Fruit fly (Drosophila melanogaster) whole organism, embryonic: Measurements from ENCODE around the gene CG42536.

ENCODE experiments used
- CG10267 ChIP-seq: fragments of 200-800 bp; sonication (Bioruptor generic); optimal IDR thresholded peaks from 2 replicates; lab custom pipeline; 2018; ENCODE audit warnings: missing biosample characterization, mild to moderate bottlenecking, missing genetic modification characterization, moderate library complexity
- CG10654 ChIP-seq: fragments of 200-800 bp; sonication (Bioruptor generic); optimal IDR thresholded peaks from 2 replicates; lab custom pipeline; 2016; ENCODE audit warnings: missing biosample characterization, missing genetic modification characterization
- CG11695 ChIP-seq: fragments of 200-800 bp; sonication (Bioruptor generic); IDR thresholded peaks from 3 replicates; pipeline ENCODE4 v1.3.6; 2022; ENCODE audit warnings: missing biosample characterization, missing genetic modification characterization
- CG12299 ChIP-seq: fragments of 200-800 bp; sonication (Bioruptor generic); optimal IDR thresholded peaks from 2 replicates; lab custom pipeline; 2018; ENCODE audit warnings: missing biosample characterization, mild to moderate bottlenecking, missing genetic modification characterization
- CG14710 ChIP-seq: fragments of 200-800 bp; sonication (Bioruptor generic); optimal IDR thresholded peaks from 3 replicates; lab custom pipeline; 2019; ENCODE audit warnings: missing biosample characterization, mild to moderate bottlenecking, missing genetic modification characterization, moderate library complexity
- CG15011 ChIP-seq: fragments of 200-800 bp; sonication (Bioruptor generic); optimal IDR thresholded peaks from 3 replicates; lab custom pipeline; 2018; ENCODE audit warnings: missing biosample characterization, mild to moderate bottlenecking, missing genetic modification characterization
- CG16813 ChIP-seq: fragments of 200-800 bp; sonication (Bioruptor generic); IDR thresholded peaks from 3 replicates; pipeline ENCODE4 v1.3.6; 2022; ENCODE audit warnings: missing biosample characterization, missing genetic modification characterization; ENCODE audit not compliant: partially characterized antibody
- CG16863 ChIP-seq: fragments of 200-800 bp; sonication (Bioruptor generic); optimal IDR thresholded peaks from 3 replicates; lab custom pipeline; 2016; ENCODE audit warnings: missing biosample characterization, missing genetic modification characterization
- CG2875 ChIP-seq: fragments of 200-800 bp; sonication (Bioruptor generic); optimal IDR thresholded peaks from 2 replicates; lab custom pipeline; 2017; ENCODE audit warnings: missing biosample characterization, mild to moderate bottlenecking, missing genetic modification characterization, missing genetic modification reagents
- CG2889 ChIP-seq: fragments of 200-800 bp; sonication (Bioruptor generic); IDR thresholded peaks from 3 replicates; pipeline ENCODE4 v1.3.6; 2022; ENCODE audit warnings: missing biosample characterization, missing genetic modification characterization
- CG30020 ChIP-seq: fragments of 200-800 bp; optimal IDR thresholded peaks from 2 replicates; lab custom pipeline; 2019; ENCODE audit warnings: missing biosample characterization, mild to moderate bottlenecking, missing genetic modification characterization, moderate library complexity
- CG33557 ChIP-seq: fragments of 200-800 bp; sonication (Bioruptor generic); optimal IDR thresholded peaks from 2 replicates; lab custom pipeline; 2019; ENCODE audit warnings: missing biosample characterization, mild to moderate bottlenecking, missing genetic modification characterization, moderate library complexity
- CG3407 ChIP-seq: fragments of 200-800 bp; sonication (Bioruptor generic); optimal IDR thresholded peaks from 2 replicates; lab custom pipeline; 2018; ENCODE audit warnings: missing biosample characterization, mild to moderate bottlenecking, missing genetic modification characterization
- CG34422 ChIP-seq: fragments of 200-800 bp; sonication (Bioruptor generic); IDR thresholded peaks from 3 replicates; pipeline ENCODE4 v1.3.6; 2022; ENCODE audit warnings: missing biosample characterization, missing genetic modification characterization
- CG42726 ChIP-seq: fragments of 200-800 bp; sonication (Bioruptor generic); IDR thresholded peaks from 2 replicates; pipeline ENCODE4 v1.3.6; 2022; ENCODE audit warnings: missing biosample characterization, missing genetic modification characterization; ENCODE audit not compliant: partially characterized antibody
- CG6765 ChIP-seq: fragments of 200-800 bp; sonication (Bioruptor generic); optimal IDR thresholded peaks from 3 replicates; lab custom pipeline; 2017; ENCODE audit warnings: missing biosample characterization, mild to moderate bottlenecking, missing genetic modification characterization
- CG6791 ChIP-seq: fragments of 200-800 bp; sonication (Bioruptor generic); IDR thresholded peaks from 3 replicates; pipeline ENCODE4 v1.3.6; 2022; ENCODE audit warnings: missing biosample characterization, missing genetic modification characterization; ENCODE audit not compliant: partially characterized antibody
- CG6854 ChIP-seq: fragments of 200-800 bp; sonication (Bioruptor generic); optimal IDR thresholded peaks from 3 replicates; lab custom pipeline; 2017; ENCODE audit warnings: missing biosample characterization, mild to moderate bottlenecking, missing genetic modification characterization
- CG7745 ChIP-seq: fragments of 200-800 bp; sonication (Bioruptor generic); optimal IDR thresholded peaks from 2 replicates; lab custom pipeline; 2018; ENCODE audit warnings: missing biosample characterization, mild to moderate bottlenecking, missing genetic modification characterization, moderate library complexity
- CG8478 ChIP-seq: fragments of >200 bp; optimal IDR thresholded peaks from 2 replicates; lab custom pipeline; 2018
- D ChIP-seq, 2 experiments: fragments of 200-800 bp in 1 of 2; fragments of >200 bp in 1 of 2; sonication (Bioruptor generic) in 1 of 2; optimal IDR thresholded peaks; 2 replicates in 1 of 2; 3 replicates in 1 of 2; lab custom pipeline; 2017; ENCODE audit warnings: mild to moderate bottlenecking in 1 of 2, missing biosample characterization in 1 of 2, missing genetic modification characterization in 1 of 2, missing genetic modification reagents in 1 of 2
- Dbx ChIP-seq: fragments of 200-800 bp; sonication (Bioruptor generic); IDR thresholded peaks from 3 replicates; pipeline ENCODE4 v1.3.6; 2022; ENCODE audit warnings: missing biosample characterization, missing genetic modification characterization
- Doc3 ChIP-seq: fragments of 200-800 bp; sonication (Bioruptor generic); IDR thresholded peaks from 3 replicates; pipeline ENCODE4 v1.3.6; 2022; ENCODE audit warnings: missing biosample characterization, missing genetic modification characterization; ENCODE audit not compliant: partially characterized antibody
- Dref ChIP-seq: fragments of 200-800 bp; sonication (Bioruptor generic); IDR thresholded peaks from 2 replicates; pipeline ENCODE4 v1.3.6; 2022; ENCODE audit warnings: missing biosample characterization, missing genetic modification characterization
- Kr ChIP-seq: fragments of 200-800 bp; sonication (Bioruptor generic); optimal IDR thresholded peaks from 2 replicates; lab custom pipeline; 2017; ENCODE audit warnings: missing biosample characterization, mild to moderate bottlenecking, missing genetic modification characterization
- Lim3 ChIP-seq: fragments of 200-800 bp; sonication (Bioruptor generic); IDR thresholded peaks from 2 replicates; pipeline ENCODE4 v1.3.6; 2022; ENCODE audit warnings: missing biosample characterization, missing genetic modification characterization
- Mes4 ChIP-seq: fragments of 200-800 bp; sonication (Bioruptor generic); optimal IDR thresholded peaks from 2 replicates; lab custom pipeline; 2016; ENCODE audit warnings: missing biosample characterization, missing genetic modification characterization
- Nf-YC ChIP-seq: fragments of 200-800 bp; optimal IDR thresholded peaks from 3 replicates; lab custom pipeline; 2019; ENCODE audit warnings: missing biosample characterization, mild to moderate bottlenecking, missing genetic modification characterization, moderate library complexity
- NfI ChIP-seq: fragments of 200-800 bp; sonication (Bioruptor generic); optimal IDR thresholded peaks from 3 replicates; lab custom pipeline; 2018; ENCODE audit warnings: missing biosample characterization, mild to moderate bottlenecking, missing genetic modification characterization, moderate library complexity
- Rx ChIP-seq: fragments of 200-800 bp; sonication (Bioruptor generic); IDR thresholded peaks from 2 replicates; pipeline ENCODE4 v1.3.6; 2022; ENCODE audit warnings: missing biosample characterization, missing genetic modification characterization
- TFAM ChIP-seq: fragments of 200-800 bp; sonication (Bioruptor generic); optimal IDR thresholded peaks from 2 replicates; lab custom pipeline; 2017; ENCODE audit warnings: missing biosample characterization, missing genetic modification characterization, inconsistent platforms
- btn ChIP-seq: fragments of 200-800 bp; sonication (Bioruptor generic); optimal IDR thresholded peaks from 2 replicates; lab custom pipeline; 2016; ENCODE audit warnings: missing biosample characterization, missing genetic modification characterization
- cad ChIP-seq: fragments of >200 bp; optimal IDR thresholded peaks from 2 replicates; lab custom pipeline; 2017; ENCODE audit warnings: missing biosample characterization, missing genetic modification characterization
- crc ChIP-seq: fragments of 200-800 bp; sonication (Bioruptor generic); optimal IDR thresholded peaks from 2 replicates; lab custom pipeline; 2016; ENCODE audit warnings: missing biosample characterization, missing genetic modification characterization
- da ChIP-seq: fragments of 200-800 bp; sonication (Bioruptor generic); optimal IDR thresholded peaks from 2 replicates; lab custom pipeline; 2016; ENCODE audit warnings: missing biosample characterization, missing genetic modification characterization
- ftz-f1 ChIP-seq: fragments of 200-800 bp; sonication (Bioruptor generic); optimal IDR thresholded peaks from 2 replicates; lab custom pipeline; 2016; ENCODE audit warnings: missing biosample characterization, missing genetic modification characterization
- gce ChIP-seq: fragments of 200-800 bp; sonication (Bioruptor generic); IDR thresholded peaks from 3 replicates; pipeline ENCODE4 v1.3.6; 2022; ENCODE audit warnings: missing biosample characterization, missing genetic modification characterization
- gro ChIP-seq: fragments of 200-800 bp; sonication (Bioruptor generic); optimal IDR thresholded peaks from 2 replicates; lab custom pipeline; 2016; ENCODE audit warnings: missing biosample characterization, missing genetic modification characterization
- gsb-n ChIP-seq: fragments of 200-800 bp; sonication (Bioruptor generic); optimal IDR thresholded peaks from 3 replicates; lab custom pipeline; 2018; ENCODE audit warnings: missing biosample characterization, mild to moderate bottlenecking, missing genetic modification characterization
- jing ChIP-seq: fragments of 200-800 bp; sonication (Bioruptor generic); optimal IDR thresholded peaks from 2 replicates; lab custom pipeline; 2018; ENCODE audit warnings: missing biosample characterization, mild to moderate bottlenecking, missing genetic modification characterization
- mld ChIP-seq: fragments of 200-800 bp; sonication (Bioruptor generic); IDR thresholded peaks from 3 replicates; pipeline ENCODE4 v1.3.6; 2022; ENCODE audit warnings: missing biosample characterization, missing genetic modification characterization; ENCODE audit not compliant: partially characterized antibody
- pum ChIP-seq: fragments of 200-800 bp; sonication (Bioruptor generic); optimal IDR thresholded peaks from 2 replicates; lab custom pipeline; 2016; ENCODE audit warnings: missing biosample characterization, missing genetic modification characterization
- sqz ChIP-seq: fragments of 200-800 bp; sonication (Bioruptor generic); optimal IDR thresholded peaks from 3 replicates; lab custom pipeline; 2018; ENCODE audit warnings: missing biosample characterization, mild to moderate bottlenecking, missing genetic modification characterization
- tgo ChIP-seq: fragments of 200-800 bp; sonication (Bioruptor generic); IDR thresholded peaks from 3 replicates; pipeline ENCODE4 v1.3.6; 2022; ENCODE audit warnings: missing biosample characterization, missing genetic modification characterization
- tll ChIP-seq, 2 experiments: fragments of 200-800 bp in 1 of 2; fragments of >200 bp in 1 of 2; sonication (Bioruptor generic) in 1 of 2; optimal IDR thresholded peaks; 2 replicates each; lab custom pipeline; 2017 to 2019; ENCODE audit warnings: missing biosample characterization in 2 of 2, missing genetic modification characterization in 2 of 2, mild to moderate bottlenecking in 1 of 2, moderate library complexity in 1 of 2
- tna ChIP-seq: fragments of 200-800 bp; sonication (Bioruptor generic); IDR thresholded peaks from 2 replicates; pipeline ENCODE4 v1.3.6; 2022; ENCODE audit warnings: missing biosample characterization, missing genetic modification characterization; ENCODE audit not compliant: partially characterized antibody
- ttk ChIP-seq: fragments of 200-800 bp; sonication (Bioruptor generic); IDR thresholded peaks from 2 replicates; pipeline ENCODE4 v2.1.2; 2022; ENCODE audit warnings: missing biosample characterization, missing genetic modification characterization
- vfl ChIP-seq: fragments of 200-800 bp; sonication (Bioruptor generic); optimal IDR thresholded peaks from 2 replicates; lab custom pipeline; 2016; ENCODE audit warnings: missing biosample characterization, missing genetic modification characterization
- vnd ChIP-seq: fragments of 200-800 bp; sonication (Bioruptor generic); IDR thresholded peaks from 3 replicates; pipeline ENCODE4 v1.3.6; 2022; ENCODE audit warnings: missing biosample characterization, missing genetic modification characterization; ENCODE audit not compliant: partially characterized antibody

Gene CG42536

dm6 chr3L:10656451-10657198 lies 26.8 kb upstream of the CG42536 start (continued):
- TF ChIP-seq CG6765 (GFP tag; lab: Kevin White, UChicago), result peak; percentile 77
- TF ChIP-seq CG6854 (GFP tag; lab: Kevin White, UChicago), result no peak
- no peak for TF ChIP-seq cad
- no peak for TF ChIP-seq mld (GFP tag; lab: Robert Waterston, UW)
- no peak for TF ChIP-seq CG6791
- TF ChIP-seq vfl (GFP tag; lab: Kevin White, UChicago), result peak; percentile 37
- TF ChIP-seq vnd (GFP tag; lab: Robert Waterston, UW), result no peak
- TF ChIP-seq btn (GFP tag; lab: Kevin White, UChicago), result peak; percentile 43
- TF ChIP-seq Kr (GFP tag; lab: Kevin White, UChicago), result peak; percentile 30
- TF ChIP-seq pum (GFP tag; lab: Kevin White, UChicago), result peak; percentile 28
- TF ChIP-seq Rx, result no peak
- peak; percentile 7 for TF ChIP-seq Nf-YC (tag; lab: Kevin White, UChicago)
- peak; percentile 16 for TF ChIP-seq jing (GFP tag; lab: Kevin White, UChicago)
- peak; percentile 48 for TF ChIP-seq crc (GFP tag; lab: Kevin White, UChicago)
- TF ChIP-seq CG11695 (GFP tag; lab: Robert Waterston, UW), result peak; percentile 15; the same call in 1 of the 3 replicates
- TF ChIP-seq D (optimal IDR thresholded peaks at IDR 0.05; lab: Kevin White, UChicago), result no peak
- TF ChIP-seq D (GFP tag; optimal IDR thresholded peaks at IDR 0.05; lab: Kevin White, UChicago), result peak; percentile 15
- TF ChIP-seq CG42726, result no peak
- no peak; the same call in 2 of the 3 replicates for TF ChIP-seq CG34422 (GFP tag; lab: Robert Waterston, UW)
- peak; percentile 40 for TF ChIP-seq CG16863 (GFP tag; lab: Kevin White, UChicago)
- no peak for TF ChIP-seq Doc3 (GFP tag; lab: Robert Waterston, UW)
- peak; percentile 54 for TF ChIP-seq CG10654
- TF ChIP-seq Dref, result no peak
- peak; percentile 34 for TF ChIP-seq TFAM
- TF ChIP-seq gsb-n (tag; lab: Kevin White, UChicago), result peak; percentile 77
- TF ChIP-seq CG12299 (tag; lab: Kevin White, UChicago), result peak; percentile 53
- TF ChIP-seq gro (GFP tag; lab: Kevin White, UChicago), result peak; percentile 36
- no peak for TF ChIP-seq CG2889 (GFP tag; lab: Robert Waterston, UW)
- TF ChIP-seq sqz, result peak; percentile 36
- peak; percentile 48 for TF ChIP-seq NfI
- TF ChIP-seq Dbx, result peak; percentile 51; the same call in 1 of the 3 replicates
- no peak for TF ChIP-seq CG30020 (tag; lab: Kevin White, UChicago)
- peak; percentile 41 for TF ChIP-seq CG14710 (tag; lab: Kevin White, UChicago)
- no peak for TF ChIP-seq ftz-f1 (GFP tag; lab: Kevin White, UChicago)
- TF ChIP-seq gce (GFP tag; lab: Robert Waterston, UW), result no peak
- TF ChIP-seq CG7745, result no peak
- no peak for TF ChIP-seq CG16813 (GFP tag; lab: Robert Waterston, UW)
- peak; percentile 72 for TF ChIP-seq da (GFP tag; lab: Kevin White, UChicago)
- TF ChIP-seq Lim3 (GFP tag; lab: Robert Waterston, UW), result no peak
- TF ChIP-seq tgo (GFP tag; lab: Robert Waterston, UW), result peak; percentile 29; the same call in 1 of the 3 replicates
- no peak for TF ChIP-seq tna (GFP tag; lab: Robert Waterston, UW)
- TF ChIP-seq ttk (GFP tag; lab: Robert Waterston, UW), result no peak
- TF ChIP-seq CG10267 (tag; lab: Kevin White, UChicago), result peak; percentile 3
- peak; percentile 82 for TF ChIP-seq CG2875 (GFP tag; lab: Kevin White, UChicago)
- no peak for TF ChIP-seq tll (GFP tag; optimal IDR thresholded peaks at IDR 0.05; lab: Kevin White, UChicago)
- no peak for TF ChIP-seq CG8478 (lab: Kevin White, UChicago)
- TF ChIP-seq CG33557 (GFP tag; lab: Kevin White, UChicago), result peak; percentile 40
- TF ChIP-seq Mes4 (GFP tag; lab: Kevin White, UChicago), result peak; percentile 70
- TF ChIP-seq CG15011 (GFP tag; lab: Kevin White, UChicago), result peak; percentile 75
- TF ChIP-seq CG3407 (GFP tag; lab: Kevin White, UChicago), result peak; percentile 80
